Fruit fly (Drosophila melanogaster) whole organism, adult: ENCODE results near the gene scyl.

ENCODE experiments used
- CG11617 ChIP-seq: fragments of 200-800 bp; sonication (Bioruptor generic); optimal IDR thresholded peaks from 2 replicates; lab custom pipeline; 2017; ENCODE audit warnings: mild to moderate bottlenecking, missing biosample characterization, missing genetic modification reagents, missing genetic modification characterization
- CG12768 ChIP-seq: fragments of 200-800 bp; sonication (Bioruptor generic); optimal IDR thresholded peaks from 2 replicates; lab custom pipeline; 2017; ENCODE audit warnings: missing biosample characterization, missing genetic modification characterization, mild to moderate bottlenecking, moderate library complexity, missing genetic modification reagents
- CG5204 ChIP-seq: fragments of 200-800 bp; sonication (Bioruptor generic); optimal IDR thresholded peaks from 2 replicates; lab custom pipeline; 2016; ENCODE audit warnings: missing biosample characterization, missing genetic modification characterization
- CG7045 ChIP-seq: fragments of 200-800 bp; sonication (Bioruptor generic); optimal IDR thresholded peaks from 2 replicates; lab custom pipeline; 2017; ENCODE audit warnings: missing biosample characterization, mild to moderate bottlenecking, missing genetic modification characterization
- CG7101 ChIP-seq: fragments of 200-800 bp; sonication (Bioruptor generic); optimal IDR thresholded peaks from 2 replicates; lab custom pipeline; 2018; ENCODE audit warnings: missing biosample characterization, mild to moderate bottlenecking, missing genetic modification characterization, moderate library complexity
- Clk ChIP-seq: fragments of 200-800 bp; sonication (Bioruptor generic); optimal IDR thresholded peaks from 2 replicates; lab custom pipeline; 2017; ENCODE audit warnings: missing biosample characterization, missing genetic modification characterization
- Crg-1 ChIP-seq: fragments of 200-800 bp; sonication (Bioruptor generic); optimal IDR thresholded peaks from 2 replicates; lab custom pipeline; 2016; ENCODE audit warnings: missing biosample characterization, missing genetic modification characterization
- Hr96 ChIP-seq: fragments of 200-800 bp; sonication (Bioruptor generic); optimal IDR thresholded peaks from 2 replicates; lab custom pipeline; 2016; ENCODE audit warnings: missing biosample characterization, missing genetic modification characterization
- cic ChIP-seq: fragments of 200-800 bp; sonication (Bioruptor generic); optimal IDR thresholded peaks from 2 replicates; lab custom pipeline; 2017; ENCODE audit warnings: missing biosample characterization, mild to moderate bottlenecking, missing genetic modification characterization, moderate library complexity
- cnc ChIP-seq, 2 experiments: fragments of >200 bp; optimal IDR thresholded peaks; 2 replicates each; lab custom pipeline; 2017
- kay ChIP-seq: fragments of 200-800 bp; sonication (Bioruptor generic); peaks from one replicate; lab custom pipeline; 2016; ENCODE audit warnings: missing biosample characterization, missing genetic modification characterization, borderline replicate concordance
- tj ChIP-seq: fragments of 200-800 bp; sonication (Bioruptor generic); optimal IDR thresholded peaks from 3 replicates; lab custom pipeline; 2017; ENCODE audit warnings: missing biosample characterization, mild to moderate bottlenecking, missing genetic modification characterization, moderate library complexity

DNA sequence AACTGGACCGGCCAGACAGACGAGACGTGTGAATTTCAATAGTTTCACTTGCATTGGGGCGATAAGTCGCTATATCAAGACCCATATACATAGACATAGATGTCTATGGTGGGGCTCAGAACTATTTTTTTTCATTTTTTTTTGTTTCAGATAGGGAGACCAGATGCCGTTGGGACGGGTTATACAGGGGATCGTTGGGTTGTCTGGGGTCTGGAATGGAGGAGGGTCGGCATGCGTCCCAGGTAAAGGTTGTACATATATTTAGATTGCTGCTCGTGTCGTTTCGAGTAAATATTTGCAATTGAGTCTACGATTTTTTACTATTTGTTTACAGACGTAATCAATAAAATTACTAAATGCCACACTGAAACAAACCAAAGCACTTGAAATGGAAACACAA lies 23.9 kb downstream of the scyl start:
- peak; percentile 45 for TF ChIP-seq CG11617 (GFP tag; lab: Kevin White, UChicago)
- TF ChIP-seq Clk: no peak
- TF ChIP-seq CG12768 (GFP tag; lab: Kevin White, UChicago): no peak
- TF ChIP-seq kay: no peak
- TF ChIP-seq CG5204 (GFP tag; lab: Kevin White, UChicago): peak; percentile 52
- peak; percentile 23 for TF ChIP-seq CG7045 (GFP tag; lab: Kevin White, UChicago)
- no peak for TF ChIP-seq cnc (optimal IDR thresholded peaks at IDR 0.05; lab: Kevin White, UChicago)
- peak; percentile 94 for TF ChIP-seq cic (GFP tag; lab: Kevin White, UChicago)
- TF ChIP-seq Crg-1 (GFP tag; lab: Kevin White, UChicago): no peak
- TF ChIP-seq Hr96 (GFP tag; lab: Kevin White, UChicago): no peak
- TF ChIP-seq tj: peak; percentile 7
- peak; percentile 36 for TF ChIP-seq CG7101 (tag; lab: Kevin White, UChicago)
